Worm (Caenorhabditis elegans) whole organism, L4/young adult: ENCODE measurements around the gene hrg-1.

ENCODE experiments used
- dao-5 ChIP-seq: sonication (generic microtip); optimal IDR thresholded peaks from 2 replicates; lab custom pipeline; 2016; ENCODE audit warnings: missing genotype, missing genetic modification characterization, moderate library complexity, missing compliant biosample characterization
- him-1 ChIP-seq: sonication (generic microtip); optimal IDR thresholded peaks from 2 replicates; lab custom pipeline; 2016; ENCODE audit warnings: missing genotype, missing genetic modification reagents, missing genetic modification characterization, missing compliant biosample characterization

- TF ChIP-seq him-1 (tag; lab: Kevin White, UChicago) = no peak
- no peak for TF ChIP-seq dao-5
Measured at ce11 chrX:3968209-3968960, 47.6 kb downstream of the hrg-1 start, which contains the start of gene C16B8.3.
